Worm (Caenorhabditis elegans) whole organism, L1 larva: ENCODE results near the gene Y69A2AR.24.

Experiments used
- ama-1 ChIP-seq: fragments of 150-350 bp; optimal IDR thresholded peaks from 2 replicates; lab custom pipeline; 2014
- ceh-82 ChIP-seq, 3 experiments: fragments of 150-350 bp in 1 of 3; sonication (generic microtip) in 2 of 3; optimal IDR thresholded peaks; 2 replicates each; lab custom pipeline; 2014 to 2017; ENCODE audit warnings: missing biosample characterization in 3 of 3, missing genetic modification characterization in 3 of 3
- elt-2 ChIP-seq: sonication (generic microtip); optimal IDR thresholded peaks from 2 replicates; lab custom pipeline; 2016; ENCODE audit warnings: missing genetic modification characterization, mild to moderate bottlenecking, inconsistent platforms, missing compliant biosample characterization, missing genetic modification reagents
- nhr-11 ChIP-seq: fragments of 150-350 bp; optimal IDR thresholded peaks from 2 replicates; lab custom pipeline; 2014; ENCODE audit warnings: missing biosample characterization, missing genetic modification characterization
- nhr-20 ChIP-seq: sonication (generic microtip); optimal IDR thresholded peaks from 2 replicates; lab custom pipeline; 2016; ENCODE audit warnings: mild to moderate bottlenecking, missing genetic modification characterization, missing compliant biosample characterization
- pqm-1 ChIP-seq: sonication (generic microtip); optimal IDR thresholded peaks from 3 replicates; lab custom pipeline; 2017; ENCODE audit warnings: missing biosample characterization, missing genetic modification characterization
- snpc-4 ChIP-seq: fragments of 150-350 bp; optimal IDR thresholded peaks from 2 replicates; lab custom pipeline; 2014; ENCODE audit warnings: missing biosample characterization, missing genetic modification characterization
- sox-4 ChIP-seq: sonication (generic microtip); optimal IDR thresholded peaks from 2 replicates; lab custom pipeline; 2016; ENCODE audit warnings: missing genetic modification characterization, missing compliant biosample characterization
- sptf-1 ChIP-seq: fragments of 150-350 bp; optimal IDR thresholded peaks from 2 replicates; lab custom pipeline; 2014; ENCODE audit warnings: missing biosample characterization, missing genetic modification characterization
- zag-1 ChIP-seq: fragments of 150-350 bp; optimal IDR thresholded peaks from 2 replicates; lab custom pipeline; 2014; ENCODE audit warnings: missing biosample characterization, missing genetic modification characterization

DNA sequence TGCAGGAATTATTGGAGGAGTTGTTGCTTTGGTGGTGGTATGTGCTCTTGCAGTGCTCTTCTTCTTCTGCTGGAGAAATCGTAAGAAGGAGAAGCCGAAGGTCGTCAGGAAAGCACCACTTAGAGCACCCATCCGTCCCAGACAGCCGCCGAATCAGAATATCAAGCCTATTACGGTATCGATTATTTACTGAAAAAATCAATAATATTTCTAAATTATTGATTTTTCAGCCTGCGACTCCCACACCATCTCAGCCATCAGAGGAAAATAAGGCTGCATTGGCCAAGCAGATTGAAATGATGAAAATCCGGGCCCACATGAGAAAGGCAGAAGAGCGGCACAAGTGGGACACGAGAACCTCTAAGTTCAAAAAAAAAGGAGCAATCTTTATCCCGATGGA is 7.7 kb downstream of the Y69A2AR.24 start:
- no peak for TF ChIP-seq sptf-1 (tag; lab: Kevin White, UChicago)
- no peak for TF ChIP-seq nhr-20 (tag; lab: Kevin White, UChicago)
- no peak for TF ChIP-seq elt-2 (tag; lab: Kevin White, UChicago)
- no peak for TF ChIP-seq zag-1 (tag; lab: Kevin White, UChicago)
- no peak for TF ChIP-seq snpc-4 (tag; lab: Kevin White, UChicago)
- no peak for TF ChIP-seq ceh-82 (tag; optimal IDR thresholded peaks at IDR 0.05; lab: Kevin White, UChicago)
- TF ChIP-seq nhr-11 (tag; lab: Kevin White, UChicago) = no peak
- no peak for TF ChIP-seq pqm-1 (tag; lab: Kevin White, UChicago)
- TF ChIP-seq ama-1 (lab: Kevin White, UChicago) = no peak
- TF ChIP-seq sox-4 (tag; lab: Kevin White, UChicago) = no peak
